Worm (Caenorhabditis elegans) whole organism, L4 larva: Measurements from ENCODE around the gene F56C9.10.
A peak's percentile ranks its signal among the peaks of the same experiment; 100 is the strongest.

Experiments
- D1046.2 ChIP-seq: fragments of 200-800 bp; sonication (Bioruptor generic); IDR thresholded peaks from 2 replicates; pipeline ENCODE4 v1.3.6; 2022; ENCODE audit warnings: missing genetic modification characterization, missing compliant biosample characterization
- F10B5.3 ChIP-seq: sonication (generic microtip); optimal IDR thresholded peaks from 2 replicates; lab custom pipeline; 2016; ENCODE audit warnings: mild to moderate bottlenecking, missing genetic modification characterization, missing compliant biosample characterization
- F26F4.8 ChIP-seq: fragments of 200-800 bp; sonication (Bioruptor generic); conservative IDR thresholded peaks from 2 replicates; pipeline ENCODE4 v1.3.6; 2022; ENCODE audit warnings: missing genetic modification characterization, missing compliant biosample characterization
- R02D3.7 ChIP-seq: fragments of 150-350 bp; sonication (generic microtip); optimal IDR thresholded peaks from 3 replicates; lab custom pipeline; 2014; ENCODE audit warnings: missing biosample characterization, missing genetic modification characterization
- T26A8.4 ChIP-seq: fragments of 200-800 bp; sonication (Bioruptor generic); IDR thresholded peaks from 2 replicates; pipeline ENCODE4 v1.3.6; 2022; ENCODE audit warnings: missing genetic modification characterization, missing compliant biosample characterization
- Y105C5A.15 ChIP-seq: fragments of 200-800 bp; sonication (Bioruptor generic); IDR thresholded peaks from 2 replicates; pipeline ENCODE4 v1.3.6; 2022; ENCODE audit warnings: missing genetic modification characterization, missing compliant biosample characterization
- ZK337.2 ChIP-seq: fragments of 200-800 bp; sonication (Bioruptor generic); IDR thresholded peaks from 2 replicates; pipeline ENCODE4 v1.3.6; 2022; ENCODE audit warnings: missing genetic modification reagents, missing genetic modification characterization, missing compliant biosample characterization
- attf-4 ChIP-seq: sonication (generic microtip); optimal IDR thresholded peaks from 3 replicates; lab custom pipeline; 2017; ENCODE audit warnings: missing biosample characterization, missing genetic modification characterization
- ceh-32 ChIP-seq: sonication (generic microtip); optimal IDR thresholded peaks from 2 replicates; lab custom pipeline; 2016; ENCODE audit warnings: mild to moderate bottlenecking, missing genetic modification characterization, missing compliant biosample characterization; ENCODE audit not compliant: poor library complexity
- cey-2 ChIP-seq: sonication (generic microtip); optimal IDR thresholded peaks from 3 replicates; lab custom pipeline; 2017; ENCODE audit warnings: missing genetic modification characterization, mild to moderate bottlenecking, missing compliant biosample characterization, antibody characterized with exemption, borderline replicate concordance; ENCODE audit not compliant: insufficient read depth
- daf-12 ChIP-seq: fragments of 150-350 bp; optimal IDR thresholded peaks from 2 replicates; lab custom pipeline; 2014; ENCODE audit warnings: missing biosample characterization, missing genetic modification reagents, missing genetic modification characterization
- daf-16 ChIP-seq, 3 experiments: sonication (generic microtip); optimal IDR thresholded peaks; 2 replicates each; lab custom pipeline; 2016 to 2017; ENCODE audit warnings: missing genetic modification characterization in 3 of 3, missing genetic modification reagents in 3 of 3, mild to moderate bottlenecking in 2 of 3, missing compliant biosample characterization in 2 of 3, missing biosample characterization in 1 of 3, moderate library complexity in 1 of 3
- daf-8 ChIP-seq: fragments of 200-800 bp; sonication (Bioruptor generic); IDR thresholded peaks from 2 replicates; pipeline ENCODE4 v1.3.6; 2022; ENCODE audit warnings: missing genetic modification characterization, missing compliant biosample characterization
- dmd-6 ChIP-seq: fragments of 200-800 bp; sonication (Bioruptor generic); IDR thresholded peaks from 2 replicates; pipeline ENCODE4 v1.3.6; 2022; ENCODE audit warnings: missing genetic modification reagents, missing genetic modification characterization, missing compliant biosample characterization
- dmd-9 ChIP-seq: fragments of 200-800 bp; sonication (Bioruptor generic); IDR thresholded peaks from 2 replicates; pipeline ENCODE4 v1.3.6; 2022; ENCODE audit warnings: missing genetic modification reagents, missing genetic modification characterization, missing compliant biosample characterization
- egl-27 ChIP-seq: sonication (generic microtip); optimal IDR thresholded peaks from 3 replicates; lab custom pipeline; 2017; ENCODE audit warnings: missing biosample characterization, missing genetic modification reagents, missing genetic modification characterization
- fos-1 ChIP-seq: fragments of 150-350 bp; optimal IDR thresholded peaks from 2 replicates; lab custom pipeline; 2014; ENCODE audit warnings: missing biosample characterization, missing genetic modification characterization
- gei-8 ChIP-seq: fragments of 200-800 bp; sonication (Bioruptor generic); optimal IDR thresholded peaks from 2 replicates; lab custom pipeline; 2018; ENCODE audit warnings: mild to moderate bottlenecking, missing genetic modification characterization, missing compliant biosample characterization
- hif-1 ChIP-seq, 2 experiments: sonication (generic microtip); optimal IDR thresholded peaks; 2 replicates each; lab custom pipeline; 2016 to 2017; ENCODE audit warnings: missing compliant biosample characterization in 2 of 2, missing genetic modification characterization in 2 of 2, missing genetic modification reagents in 2 of 2, missing genotype in 2 of 2, mild to moderate bottlenecking in 1 of 2
- hlh-11 ChIP-seq: fragments of 200-800 bp; sonication (Bioruptor generic); optimal IDR thresholded peaks from 2 replicates; lab custom pipeline; 2018; ENCODE audit warnings: mild to moderate bottlenecking, missing genetic modification characterization, missing compliant biosample characterization
- hlh-30 ChIP-seq: sonication (generic microtip); optimal IDR thresholded peaks from 2 replicates; lab custom pipeline; 2017; ENCODE audit warnings: antibody characterized with exemption, mild to moderate bottlenecking, missing genetic modification characterization, missing compliant biosample characterization; ENCODE audit not compliant: insufficient read depth
- hmg-1.1 ChIP-seq: fragments of 200-800 bp; sonication (Bioruptor generic); IDR thresholded peaks from 2 replicates; pipeline ENCODE4 v1.3.6; 2022; ENCODE audit warnings: missing genetic modification reagents, missing genetic modification characterization, missing compliant biosample characterization
- lim-7 ChIP-seq: fragments of 200-800 bp; sonication (Bioruptor generic); IDR thresholded peaks from 2 replicates; pipeline ENCODE4 v1.3.6; 2022; ENCODE audit warnings: missing genetic modification characterization, missing compliant biosample characterization
- lin-13 ChIP-seq: fragments of 150-350 bp; optimal IDR thresholded peaks from 2 replicates; lab custom pipeline; 2014; ENCODE audit warnings: missing biosample characterization, missing genetic modification reagents, missing genetic modification characterization
- lin-15B ChIP-seq: fragments of 150-350 bp; sonication (generic microtip); optimal IDR thresholded peaks from 3 replicates; lab custom pipeline; 2014; ENCODE audit warnings: missing biosample characterization, missing genetic modification characterization
- lin-29 ChIP-seq: fragments of 200-800 bp; sonication (Bioruptor generic); IDR thresholded peaks from 2 replicates; pipeline ENCODE4 v1.3.6; 2022; ENCODE audit warnings: missing genetic modification reagents, missing genetic modification characterization, missing compliant biosample characterization
- lin-39 ChIP-seq: fragments of 150-350 bp; optimal IDR thresholded peaks from 2 replicates; lab custom pipeline; 2014; ENCODE audit warnings: missing biosample characterization, missing genetic modification reagents, missing genetic modification characterization
- madf-9 ChIP-seq: fragments of 200-800 bp; sonication (Bioruptor generic); conservative IDR thresholded peaks from 2 replicates; pipeline ENCODE4 v1.3.6; 2022; ENCODE audit warnings: missing genetic modification reagents, missing genetic modification characterization, missing compliant biosample characterization
- mdl-1 ChIP-seq, 2 experiments: fragments of 150-350 bp in 1 of 2; sonication (generic microtip) in 1 of 2; optimal IDR thresholded peaks; 2 replicates each; lab custom pipeline; 2014 to 2017; ENCODE audit warnings: missing biosample characterization in 2 of 2, missing genetic modification characterization in 2 of 2
- mep-1 ChIP-seq: fragments of 150-350 bp; sonication (generic microtip); optimal IDR thresholded peaks from 3 replicates; lab custom pipeline; 2014; ENCODE audit warnings: missing biosample characterization, missing genetic modification characterization
- mxl-2 ChIP-seq: fragments of 200-800 bp; sonication (Bioruptor generic); conservative IDR thresholded peaks from 2 replicates; pipeline ENCODE4 v1.3.6; 2022; ENCODE audit warnings: missing genetic modification reagents, missing genetic modification characterization, missing compliant biosample characterization
- mxl-3 ChIP-seq: fragments of 200-800 bp; sonication (Bioruptor generic); optimal IDR thresholded peaks from 2 replicates; lab custom pipeline; 2018; ENCODE audit warnings: mild to moderate bottlenecking, missing genetic modification characterization, missing compliant biosample characterization
- nhr-102 ChIP-seq: sonication (generic microtip); optimal IDR thresholded peaks from 2 replicates; lab custom pipeline; 2016; ENCODE audit warnings: mild to moderate bottlenecking, missing genetic modification characterization, moderate library complexity, missing compliant biosample characterization
- nhr-11 ChIP-seq: fragments of 150-350 bp; optimal IDR thresholded peaks from 2 replicates; lab custom pipeline; 2014; ENCODE audit warnings: missing biosample characterization, missing genetic modification characterization
- nhr-28 ChIP-seq: fragments of 150-350 bp; optimal IDR thresholded peaks from 2 replicates; lab custom pipeline; 2014; ENCODE audit warnings: missing biosample characterization, missing genetic modification characterization
- nhr-6 ChIP-seq: fragments of 150-350 bp; optimal IDR thresholded peaks from 2 replicates; lab custom pipeline; 2014; ENCODE audit warnings: missing biosample characterization, missing genetic modification characterization
- nhr-76 ChIP-seq: fragments of 150-350 bp; optimal IDR thresholded peaks from 2 replicates; lab custom pipeline; 2014; ENCODE audit warnings: missing biosample characterization, missing genetic modification characterization
- pha-4 ChIP-seq, 2 experiments: fragments of 150-350 bp in 1 of 2; fragments of 200-800 bp in 1 of 2; sonication (Bioruptor generic) in 1 of 2; IDR thresholded peaks in 1 of 2; optimal IDR thresholded peaks in 1 of 2; 2 replicates each; pipeline versions ENCODE4 v1.3.6 to Lab custom; 2014 to 2022; ENCODE audit warnings: missing genetic modification characterization in 2 of 2, missing genetic modification reagents in 2 of 2, missing biosample characterization in 1 of 2, missing compliant biosample characterization in 1 of 2
- php-3 ChIP-seq: fragments of 200-800 bp; sonication (Bioruptor generic); IDR thresholded peaks from 2 replicates; pipeline ENCODE4 v1.3.6; 2022; ENCODE audit warnings: missing genetic modification reagents, missing genetic modification characterization, missing compliant biosample characterization
- rbr-2 ChIP-seq: sonication (generic microtip); optimal IDR thresholded peaks from 2 replicates; lab custom pipeline; 2016; ENCODE audit warnings: missing genotype, missing genetic modification characterization, missing compliant biosample characterization
- sdz-12 ChIP-seq: fragments of 200-800 bp; sonication (Bioruptor generic); optimal IDR thresholded peaks from 2 replicates; lab custom pipeline; 2018; ENCODE audit warnings: mild to moderate bottlenecking, missing genetic modification characterization, missing compliant biosample characterization
- set-16 ChIP-seq: fragments of 200-800 bp; sonication (Bioruptor generic); IDR thresholded peaks from 2 replicates; pipeline ENCODE4 v1.3.6; 2022; ENCODE audit warnings: missing genetic modification reagents, missing genetic modification characterization, missing compliant biosample characterization
- skn-1 ChIP-seq: fragments of 150-350 bp; optimal IDR thresholded peaks from 2 replicates; lab custom pipeline; 2014; ENCODE audit warnings: missing biosample characterization, missing genetic modification characterization
- tag-97 ChIP-seq: fragments of 200-800 bp; sonication (Bioruptor generic); IDR thresholded peaks from 2 replicates; pipeline ENCODE4 v1.3.6; 2022; ENCODE audit warnings: missing genetic modification characterization, missing compliant biosample characterization
- tra-1 ChIP-seq: fragments of 200-800 bp; sonication (Bioruptor generic); IDR thresholded peaks from 2 replicates; pipeline ENCODE4 v1.3.6; 2022; ENCODE audit warnings: missing genetic modification reagents, missing genetic modification characterization, missing compliant biosample characterization
- unc-39 ChIP-seq: sonication (generic microtip); optimal IDR thresholded peaks from 2 replicates; lab custom pipeline; 2017; ENCODE audit warnings: missing biosample characterization, missing genetic modification characterization
- unc-62 ChIP-seq, 3 experiments: fragments of 150-350 bp in 1 of 3; sonication (generic microtip); optimal IDR thresholded peaks in 2 of 3; peaks in 1 of 3; 1 replicate in 1 of 3; 2 replicates in 2 of 3; lab custom pipeline; 2014 to 2017; ENCODE audit warnings: missing biosample characterization in 3 of 3, missing genetic modification characterization in 3 of 3, missing genetic modification reagents in 3 of 3, missing genotype in 1 of 3
- zag-1 ChIP-seq: fragments of 150-350 bp; optimal IDR thresholded peaks from 2 replicates; lab custom pipeline; 2014; ENCODE audit warnings: missing biosample characterization, missing genetic modification characterization
- zfp-2 ChIP-seq: sonication (generic microtip); optimal IDR thresholded peaks from 2 replicates; lab custom pipeline; 2016; ENCODE audit warnings: mild to moderate bottlenecking, missing genetic modification characterization, missing compliant biosample characterization
- zip-2 ChIP-seq: fragments of 150-350 bp; optimal IDR thresholded peaks from 2 replicates; lab custom pipeline; 2014; ENCODE audit warnings: missing biosample characterization, missing genetic modification characterization
- ztf-11 ChIP-seq: fragments of 150-350 bp; optimal IDR thresholded peaks from 2 replicates; lab custom pipeline; 2014; ENCODE audit warnings: missing biosample characterization, missing genetic modification characterization

Gene F56C9.10

ce11 chrIII:7322018-7322417 is 13.1 kb downstream of the F56C9.10 start:
- TF ChIP-seq F10B5.3 (tag; lab: Kevin White, UChicago): no peak
- no peak for TF ChIP-seq daf-16 (GFP tag; optimal IDR thresholded peaks at IDR 0.05; lab: Kevin White, UChicago)
- TF ChIP-seq daf-16 (tag; optimal IDR thresholded peaks at IDR 0.05; lab: Kevin White, UChicago): peak; percentile 73
- peak; percentile 66 for TF ChIP-seq hlh-30 (tag; lab: Kevin White, UChicago)
- no peak for TF ChIP-seq mdl-1 (tag; optimal IDR thresholded peaks at IDR 0.05; lab: Kevin White, UChicago)
- no peak for TF ChIP-seq sdz-12
- no peak for TF ChIP-seq daf-8
- no peak for TF ChIP-seq lin-13 (GFP tag; lab: Kevin White, UChicago)
- TF ChIP-seq lim-7 (GFP tag; lab: Robert Waterston, UW): no peak
- TF ChIP-seq zag-1: no peak
- no peak for TF ChIP-seq zfp-2 (tag; lab: Kevin White, UChicago)
- TF ChIP-seq nhr-76 (tag; lab: Kevin White, UChicago): no peak
- TF ChIP-seq unc-62 (GFP tag; optimal IDR thresholded peaks at IDR 0.05 in 1 of 2; lab: Kevin White, UChicago): peak in 1 of 2 experiments; percentile 62
- TF ChIP-seq unc-62 (tag; optimal IDR thresholded peaks at IDR 0.05; lab: Kevin White, UChicago): no peak
- TF ChIP-seq F26F4.8 (GFP tag; lab: Robert Waterston, UW): no peak
- no peak for TF ChIP-seq attf-4 (tag; lab: Kevin White, UChicago)
- no peak for TF ChIP-seq ceh-32 (tag; lab: Kevin White, UChicago)
- TF ChIP-seq php-3 (GFP tag; lab: Robert Waterston, UW): no peak
- TF ChIP-seq T26A8.4 (GFP tag; lab: Robert Waterston, UW): no peak
- TF ChIP-seq lin-39 (tag; lab: Kevin White, UChicago): no peak
- TF ChIP-seq dmd-6 (GFP tag; lab: Robert Waterston, UW): no peak
- TF ChIP-seq zip-2 (tag; lab: Kevin White, UChicago): no peak
- no peak for TF ChIP-seq Y105C5A.15
- no peak for TF ChIP-seq R02D3.7 (tag; lab: Kevin White, UChicago)
- no peak for TF ChIP-seq cey-2 (tag; lab: Kevin White, UChicago)
- no peak for TF ChIP-seq mxl-3 (GFP tag; lab: Kevin White, UChicago)
- no peak for TF ChIP-seq fos-1
- no peak for TF ChIP-seq tra-1 (GFP tag; lab: Robert Waterston, UW)
- TF ChIP-seq daf-12 (tag; lab: Kevin White, UChicago): no peak
- no peak for TF ChIP-seq hif-1 (tag; optimal IDR thresholded peaks at IDR 0.05; lab: Kevin White, UChicago)
- TF ChIP-seq skn-1 (tag; lab: Kevin White, UChicago): no peak
- no peak for TF ChIP-seq nhr-102
- TF ChIP-seq lin-15B: no peak
- no peak for TF ChIP-seq unc-39 (tag; lab: Kevin White, UChicago)
- no peak for TF ChIP-seq dmd-9
- no peak for TF ChIP-seq mep-1
- no peak for TF ChIP-seq lin-29 (GFP tag; lab: Robert Waterston, UW)
- no peak for TF ChIP-seq madf-9 (GFP tag; lab: Robert Waterston, UW)
- TF ChIP-seq ztf-11 (tag; lab: Kevin White, UChicago): no peak
- no peak for TF ChIP-seq nhr-6 (tag; lab: Kevin White, UChicago)
- no peak for TF ChIP-seq gei-8 (GFP tag; lab: Kevin White, UChicago)
- TF ChIP-seq pha-4 (GFP tag; IDR thresholded peaks at IDR 0.05; lab: Robert Waterston, UW): no peak
- peak; percentile 20 for TF ChIP-seq pha-4 (tag; optimal IDR thresholded peaks at IDR 0.05; lab: Kevin White, UChicago)
- TF ChIP-seq egl-27 (tag; lab: Kevin White, UChicago): no peak
- no peak for TF ChIP-seq hmg-1.1 (GFP tag; lab: Robert Waterston, UW)
- TF ChIP-seq ZK337.2 (GFP tag; lab: Robert Waterston, UW): no peak
- no peak for TF ChIP-seq set-16
- TF ChIP-seq hlh-11 (tag; lab: Kevin White, UChicago): peak; percentile 12
- TF ChIP-seq D1046.2 (GFP tag; lab: Robert Waterston, UW): no peak
- peak; percentile 35 for TF ChIP-seq nhr-28 (tag; lab: Kevin White, UChicago)
- TF ChIP-seq tag-97 (GFP tag; lab: Robert Waterston, UW): no peak
- TF ChIP-seq nhr-11: no peak
- TF ChIP-seq mxl-2 (GFP tag; lab: Robert Waterston, UW): no peak
- no peak for TF ChIP-seq rbr-2 (tag; lab: Kevin White, UChicago)
